Fruit fly (Drosophila melanogaster): Measurements from ENCODE around the gene mbt.

DNA sequence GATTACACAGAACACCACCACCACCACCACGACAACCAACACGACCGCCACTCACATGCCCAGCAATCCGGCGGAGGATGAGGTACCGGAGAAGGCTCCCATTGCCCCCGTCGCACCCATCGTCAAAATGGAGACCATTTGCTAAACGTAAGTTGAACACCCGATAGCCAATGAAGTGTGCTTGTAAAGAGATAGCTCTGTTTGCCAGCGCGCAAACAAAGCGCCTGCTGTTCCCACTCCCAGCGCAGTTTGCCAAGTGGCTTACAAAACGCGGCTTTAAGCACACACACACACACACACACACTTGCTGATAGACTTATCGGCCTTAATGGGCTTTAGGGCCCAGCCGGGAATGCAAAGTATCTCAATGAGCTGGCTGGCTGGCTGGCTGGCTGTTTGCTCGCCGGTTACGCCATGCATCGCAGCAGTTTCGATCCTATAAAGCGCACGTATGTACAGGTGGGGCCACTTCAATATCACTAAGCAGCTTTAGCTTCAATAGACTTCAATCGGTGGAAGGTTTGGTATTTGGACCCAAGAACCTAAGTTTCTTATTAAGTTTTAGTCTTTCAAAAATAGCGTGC lies 33.0 kb downstream of the mbt start:
- TF ChIP-seq CG8478 (optimal IDR thresholded peaks at IDR 0.05) (no peak), EcR (GFP tag; optimal IDR thresholded peaks at IDR 0.05) (no peak), psq (optimal IDR thresholded peaks at IDR 0.05) (no peak)

Data from whole organism.